Worm (Caenorhabditis elegans) whole organism, mixed stage, embryonic: Measurements from ENCODE around the gene cnnm-3.

Experiments
- M03D4.4 ChIP-seq: sonication (generic microtip); optimal IDR thresholded peaks from 2 replicates; lab custom pipeline; 2017; ENCODE audit warnings: mild to moderate bottlenecking, missing genetic modification characterization, missing compliant biosample characterization
- bed-3 ChIP-seq: fragments of 200-800 bp; sonication (Bioruptor generic); optimal IDR thresholded peaks from 3 replicates; lab custom pipeline; 2018; ENCODE audit warnings: mild to moderate bottlenecking, missing genetic modification characterization, moderate library complexity, missing compliant biosample characterization
- blmp-1 ChIP-seq: fragments of 150-350 bp; optimal IDR thresholded peaks from 2 replicates; lab custom pipeline; 2014; ENCODE audit warnings: missing biosample characterization, missing genetic modification characterization
- ceh-39 ChIP-seq: fragments of 150-350 bp; optimal IDR thresholded peaks from 2 replicates; lab custom pipeline; 2014; ENCODE audit warnings: missing biosample characterization, missing genetic modification characterization
- ceh-83 ChIP-seq: fragments of 200-800 bp; sonication (Bioruptor generic); optimal IDR thresholded peaks from 2 replicates; lab custom pipeline; 2018; ENCODE audit warnings: mild to moderate bottlenecking, missing genetic modification characterization, missing compliant biosample characterization
- ces-1 ChIP-seq: fragments of 150-350 bp; optimal IDR thresholded peaks from 2 replicates; lab custom pipeline; 2014; ENCODE audit warnings: missing biosample characterization, missing genetic modification reagents, missing genetic modification characterization
- drap-1 ChIP-seq: fragments of 200-800 bp; sonication (Bioruptor generic); optimal IDR thresholded peaks from 3 replicates; lab custom pipeline; 2018; ENCODE audit warnings: mild to moderate bottlenecking, missing genetic modification characterization, missing compliant biosample characterization
- elt-1 ChIP-seq: sonication (generic microtip); optimal IDR thresholded peaks from 2 replicates; lab custom pipeline; 2017; ENCODE audit warnings: missing genetic modification characterization, mild to moderate bottlenecking, missing compliant biosample characterization, antibody characterized with exemption, moderate library complexity, borderline replicate concordance; ENCODE audit not compliant: insufficient read depth
- elt-3 ChIP-seq: fragments of 150-350 bp; optimal IDR thresholded peaks from 2 replicates; lab custom pipeline; 2014; ENCODE audit warnings: missing biosample characterization, missing genetic modification characterization
- flh-1 ChIP-seq: fragments of 200-800 bp; sonication (Bioruptor generic); optimal IDR thresholded peaks from 2 replicates; lab custom pipeline; 2018; ENCODE audit warnings: mild to moderate bottlenecking, missing genetic modification characterization, moderate library complexity, missing compliant biosample characterization
- ham-2 ChIP-seq: fragments of 200-800 bp; sonication (Bioruptor generic); optimal IDR thresholded peaks from 2 replicates; lab custom pipeline; 2018; ENCODE audit warnings: mild to moderate bottlenecking, missing genetic modification characterization, missing compliant biosample characterization
- hlh-1 ChIP-seq: fragments of 150-350 bp; optimal IDR thresholded peaks from 2 replicates; lab custom pipeline; 2014; ENCODE audit warnings: missing biosample characterization, missing genetic modification reagents, missing genetic modification characterization
- lsy-2 ChIP-seq: fragments of 150-350 bp; optimal IDR thresholded peaks from 2 replicates; lab custom pipeline; 2014; ENCODE audit warnings: missing biosample characterization, missing genetic modification characterization
- mab-5 ChIP-seq: fragments of 150-350 bp; optimal IDR thresholded peaks from 2 replicates; lab custom pipeline; 2014; ENCODE audit warnings: missing biosample characterization, missing genetic modification characterization
- mls-2 ChIP-seq: sonication (generic microtip); optimal IDR thresholded peaks from 2 replicates; lab custom pipeline; 2016; ENCODE audit warnings: mild to moderate bottlenecking, missing genetic modification characterization, moderate library complexity, missing compliant biosample characterization
- nhr-12 ChIP-seq: fragments of 150-350 bp; optimal IDR thresholded peaks from 2 replicates; lab custom pipeline; 2014; ENCODE audit warnings: missing biosample characterization, missing genetic modification characterization
- nhr-2 ChIP-seq: fragments of 150-350 bp; optimal IDR thresholded peaks from 2 replicates; lab custom pipeline; 2014; ENCODE audit warnings: missing biosample characterization, missing genetic modification characterization
- nhr-237 ChIP-seq: fragments of 150-350 bp; optimal IDR thresholded peaks from 2 replicates; lab custom pipeline; 2014; ENCODE audit warnings: missing biosample characterization, missing genetic modification characterization
- nhr-28 ChIP-seq: fragments of 150-350 bp; optimal IDR thresholded peaks from 2 replicates; lab custom pipeline; 2014; ENCODE audit warnings: missing biosample characterization, missing genetic modification characterization
- nhr-76 ChIP-seq: sonication (generic microtip); optimal IDR thresholded peaks from 2 replicates; lab custom pipeline; 2017; ENCODE audit warnings: missing biosample characterization, missing genetic modification characterization
- pha-4 ChIP-seq: fragments of 150-350 bp; optimal IDR thresholded peaks from 2 replicates; lab custom pipeline; 2018; ENCODE audit warnings: missing biosample characterization, missing genetic modification reagents, missing genetic modification characterization
- sem-2 ChIP-seq: fragments of 200-800 bp; sonication (Bioruptor generic); optimal IDR thresholded peaks from 2 replicates; lab custom pipeline; 2018; ENCODE audit warnings: mild to moderate bottlenecking, missing genetic modification characterization, missing compliant biosample characterization
- snpc-4 ChIP-seq: fragments of 150-350 bp; optimal IDR thresholded peaks from 2 replicates; lab custom pipeline; 2014; ENCODE audit warnings: missing biosample characterization, missing genetic modification characterization
- sptf-1 ChIP-seq: sonication (generic microtip); optimal IDR thresholded peaks from 2 replicates; lab custom pipeline; 2017; ENCODE audit warnings: mild to moderate bottlenecking, missing genetic modification characterization, moderate library complexity, missing compliant biosample characterization
- tbx-8 ChIP-seq: fragments of 200-800 bp; sonication (Bioruptor generic); optimal IDR thresholded peaks from 2 replicates; lab custom pipeline; 2018; ENCODE audit warnings: mild to moderate bottlenecking, missing genetic modification characterization, moderate library complexity, missing compliant biosample characterization
- unc-120 ChIP-seq: sonication (generic microtip); optimal IDR thresholded peaks from 2 replicates; lab custom pipeline; 2017; ENCODE audit warnings: missing genetic modification characterization, missing compliant biosample characterization; ENCODE audit not compliant: poor library complexity, severe bottlenecking
- unc-39 ChIP-seq: fragments of 150-350 bp; optimal IDR thresholded peaks from 2 replicates; lab custom pipeline; 2014; ENCODE audit warnings: missing biosample characterization, missing genetic modification characterization
- unc-62 ChIP-seq: fragments of 150-350 bp; optimal IDR thresholded peaks from 2 replicates; lab custom pipeline; 2014; ENCODE audit warnings: missing biosample characterization, missing genetic modification reagents, missing genetic modification characterization
- ztf-11 ChIP-seq: fragments of 150-350 bp; optimal IDR thresholded peaks from 2 replicates; lab custom pipeline; 2014; ENCODE audit warnings: missing biosample characterization, missing genetic modification characterization

cnnm-3 gene

DNA sequence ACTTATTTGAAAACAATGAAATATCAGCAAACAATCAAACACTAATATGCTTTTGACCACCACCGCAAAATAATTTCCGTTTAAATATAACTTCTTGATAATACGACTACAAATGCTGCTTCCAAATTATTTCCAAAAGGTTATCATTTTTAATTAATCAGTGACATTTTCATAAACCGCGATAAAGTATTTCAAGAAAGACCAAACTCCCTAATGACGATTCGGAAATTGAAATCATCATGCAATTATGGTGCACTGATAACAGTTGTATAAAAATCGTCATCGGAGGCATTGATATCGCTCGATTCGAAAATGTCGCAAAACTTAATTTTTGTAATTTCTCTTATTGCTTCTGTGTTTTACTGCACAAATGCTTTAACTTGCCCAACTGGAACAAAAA lies 14.2 kb downstream of the cnnm-3 start, which contains the start of gene clec-265:
TSS of gene clec-265 (plus strand) at position 300 of the 400 bp plus-strand sequence.
- TF ChIP-seq snpc-4 (tag; lab: Kevin White, UChicago) (no peak), elt-1 (tag; lab: Kevin White, UChicago) (no peak), sem-2 (GFP tag; lab: Kevin White, UChicago) (no peak)

DNA sequence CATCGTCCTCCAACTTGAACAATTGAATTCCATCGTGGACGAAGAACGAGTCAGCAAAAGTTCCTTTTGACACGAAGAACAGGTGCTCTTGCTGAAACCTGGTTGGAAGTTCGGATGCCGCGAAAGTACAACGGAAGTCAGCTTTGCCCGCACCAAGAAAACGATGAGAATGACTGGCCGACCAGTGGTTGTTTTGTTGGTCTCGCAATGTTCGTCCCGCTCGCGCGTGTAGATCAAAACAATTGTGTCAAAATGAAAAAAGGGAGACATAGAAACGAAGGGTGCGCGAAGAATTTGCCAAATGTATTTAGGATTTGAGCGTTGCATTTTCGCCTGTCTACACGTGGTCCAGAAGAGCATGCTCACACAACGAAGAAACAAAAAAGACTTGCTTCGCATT lies 16.6 kb downstream of the cnnm-3 start, which contains the start of gene M02F4.1:
TSS of gene M02F4.1 (minus strand) at position 101 of the 400 bp plus-strand sequence.
- TF ChIP-seq ceh-39 (no peak), drap-1 (no peak), ztf-11 (no peak), unc-120 (tag; lab: Kevin White, UChicago) (no peak), lsy-2 (tag; lab: Kevin White, UChicago) (no peak), tbx-8 (no peak), bed-3 (no peak), pha-4 (tag; lab: Kevin White, UChicago) (no peak), sem-2 (GFP tag; lab: Kevin White, UChicago) (no peak)

DNA sequence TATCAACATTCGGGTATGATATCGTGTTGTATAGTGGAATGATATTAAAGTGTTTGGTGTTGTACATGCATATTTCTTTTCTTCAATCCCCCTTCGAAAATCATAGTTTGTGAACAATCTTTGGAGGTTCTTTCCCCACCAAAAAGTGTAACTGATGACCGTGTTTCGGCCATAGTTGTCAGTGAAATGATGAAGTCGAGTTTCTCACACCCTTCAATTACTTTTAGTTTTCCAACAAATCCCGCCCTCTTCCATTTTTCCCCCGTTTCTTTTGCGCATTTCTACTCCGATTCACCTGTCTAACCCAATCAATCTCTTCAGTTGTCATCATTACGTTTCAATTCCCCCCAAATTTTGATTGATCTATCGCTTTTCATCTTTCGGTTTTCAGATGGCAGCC lies 20.5 kb downstream of the cnnm-3 start:
- TF ChIP-seq unc-62 = peak; percentile 41
- TF ChIP-seq flh-1 (GFP tag; lab: Kevin White, UChicago) = no peak

DNA sequence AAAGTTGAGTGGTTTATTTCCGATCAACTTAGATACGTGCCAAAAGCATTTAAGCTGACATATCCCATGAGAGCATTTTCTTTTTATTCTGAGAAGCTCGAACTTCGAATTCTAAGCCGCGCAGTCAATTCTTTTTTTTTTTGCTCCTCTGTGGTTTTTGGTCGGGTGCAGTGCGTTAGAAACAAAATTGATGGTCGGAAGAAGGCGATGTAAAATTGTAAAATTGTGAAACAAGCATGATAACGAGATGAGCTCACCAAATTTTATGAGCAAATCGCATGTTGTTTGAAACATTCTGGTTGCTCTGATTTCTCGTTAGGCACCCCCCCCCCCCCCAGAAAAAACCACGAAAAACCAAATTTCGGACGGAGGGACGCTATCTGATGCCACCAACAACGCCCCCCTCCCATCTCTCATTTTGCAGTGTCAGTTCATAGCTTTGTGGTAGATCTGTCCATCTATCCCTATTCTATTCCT lies 21.0 kb downstream of the cnnm-3 start, which contains the start of gene aqp-7:
TSS of gene aqp-7 (plus strand) at position 427 of the 477 bp plus-strand sequence.
- TF ChIP-seq ces-1 (peak; percentile 32), sem-2 (GFP tag; lab: Kevin White, UChicago) (no peak)

DNA sequence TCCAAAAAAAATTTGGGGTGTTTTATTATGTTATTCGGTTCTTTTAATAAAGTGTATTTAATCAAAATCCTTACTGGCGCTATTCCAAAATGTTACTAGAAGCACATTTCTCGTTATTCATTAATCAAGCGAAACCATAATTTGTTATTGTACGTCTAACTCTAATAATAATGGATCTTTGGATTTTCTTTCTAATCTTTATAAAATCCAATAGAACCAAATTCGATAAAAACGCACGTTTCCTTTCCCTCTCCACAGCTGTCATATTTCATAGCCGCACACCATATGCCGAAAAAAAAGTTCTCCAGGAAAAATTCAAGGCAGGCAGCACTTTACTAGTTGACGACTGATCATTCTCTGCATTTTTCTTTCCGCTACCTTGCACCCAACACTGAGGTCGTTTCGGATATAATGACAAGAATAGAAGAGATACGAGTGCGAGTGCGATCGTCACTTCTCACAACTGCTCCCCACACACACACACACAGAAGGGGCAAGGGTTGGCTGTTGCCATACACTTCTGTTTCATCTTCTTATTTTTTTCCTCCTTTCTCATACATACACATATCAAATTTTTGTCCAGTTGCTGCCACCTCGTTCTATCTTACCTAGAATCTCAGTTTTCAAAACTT lies 22.0 kb downstream of the cnnm-3 start:
- TF ChIP-seq nhr-28 (tag; lab: Kevin White, UChicago) (no peak), pha-4 (tag; lab: Kevin White, UChicago) (no peak), snpc-4 (tag; lab: Kevin White, UChicago) (no peak), nhr-76 (tag; lab: Kevin White, UChicago) (no peak), flh-1 (GFP tag; lab: Kevin White, UChicago) (no peak), lsy-2 (tag; lab: Kevin White, UChicago) (no peak), unc-39 (tag; lab: Kevin White, UChicago) (no peak), mab-5 (tag; lab: Kevin White, UChicago) (no peak), nhr-12 (tag; lab: Kevin White, UChicago) (no peak), unc-62 (no peak), nhr-2 (tag; lab: Kevin White, UChicago) (no peak), bed-3 (no peak), hlh-1 (tag; lab: Kevin White, UChicago) (peak; percentile 78), mls-2 (no peak), ces-1 (peak; percentile 64)

DNA sequence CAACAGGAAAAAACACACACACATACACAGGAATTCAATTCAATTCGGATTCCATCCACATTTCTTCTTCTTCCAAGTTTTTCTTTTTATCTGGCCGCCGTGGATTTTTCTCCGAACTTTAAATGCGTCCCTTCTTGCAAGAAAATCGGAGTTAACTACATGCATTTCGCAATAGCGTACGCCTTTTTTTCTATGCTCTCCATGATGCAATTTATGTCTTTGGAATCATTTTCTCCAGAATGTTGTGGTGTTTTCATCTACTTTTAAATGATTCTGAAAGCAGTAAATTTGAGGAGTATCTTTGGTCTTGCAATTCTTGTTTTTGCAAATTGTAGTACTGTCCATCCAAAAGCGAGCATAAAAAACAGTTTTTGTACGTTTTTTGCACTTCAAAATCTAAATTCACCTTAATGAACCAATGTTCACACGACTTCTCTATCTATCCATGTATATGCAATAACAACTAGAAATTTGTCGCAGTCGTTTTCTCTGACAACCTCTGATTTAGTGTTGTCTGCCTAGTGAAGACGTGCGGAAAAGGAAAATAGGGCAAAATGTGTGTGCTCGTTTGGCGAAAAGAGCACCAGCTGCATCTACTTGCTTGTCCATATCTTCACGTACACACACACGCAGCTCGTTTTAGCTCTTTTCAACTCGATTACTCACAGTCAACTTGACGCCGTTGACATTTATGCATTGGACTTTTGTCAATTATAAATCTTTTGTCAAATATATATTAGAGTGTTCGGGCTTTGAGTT lies 23.1 kb downstream of the cnnm-3 start:
- TF ChIP-seq nhr-28 (tag; lab: Kevin White, UChicago) (no peak), ces-1 (peak; percentile 47)

DNA sequence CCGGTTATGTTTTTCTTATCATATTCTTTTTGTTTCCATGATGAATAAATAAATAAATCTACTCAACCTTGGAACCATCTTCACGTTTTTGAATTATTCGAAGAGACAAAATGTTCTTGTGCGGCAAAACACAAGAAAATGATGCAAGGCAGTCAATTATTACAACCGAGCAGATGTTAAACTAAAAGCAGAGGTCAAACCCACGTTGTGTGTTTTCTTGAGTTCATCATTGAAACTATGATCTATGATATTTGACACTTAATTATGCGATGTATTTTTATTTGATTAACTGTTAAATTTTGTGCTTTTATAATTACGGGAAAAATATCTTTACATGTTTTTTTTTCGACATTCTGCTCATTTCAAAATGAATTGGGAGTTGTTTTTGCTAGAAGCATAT lies 24.2 kb downstream of the cnnm-3 start:
- TF ChIP-seq mls-2 = no peak
- peak; percentile 3 for TF ChIP-seq hlh-1 (tag; lab: Kevin White, UChicago)
- TF ChIP-seq tbx-8 = no peak
- no peak for TF ChIP-seq snpc-4 (tag; lab: Kevin White, UChicago)

DNA sequence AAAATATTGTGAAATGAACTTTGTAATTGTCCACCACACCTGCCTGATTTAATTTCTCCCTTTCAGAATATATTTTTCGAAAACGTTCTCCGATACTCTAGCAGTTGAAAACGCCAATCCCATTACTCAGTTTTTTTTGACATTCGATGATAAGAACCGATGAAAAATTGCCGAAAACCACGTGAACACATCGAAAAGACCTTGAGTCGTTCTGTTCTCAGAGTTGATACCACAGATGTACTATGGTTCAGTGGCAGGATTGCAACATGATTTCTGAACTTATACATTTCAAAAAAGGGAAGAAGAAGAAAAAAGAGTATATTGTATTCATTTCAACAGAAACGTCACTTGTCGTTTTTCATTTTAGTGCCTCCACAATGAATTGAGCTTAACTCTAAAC lies 25.7 kb downstream of the cnnm-3 start:
- no peak for TF ChIP-seq nhr-2 (tag; lab: Kevin White, UChicago)
- no peak for TF ChIP-seq ceh-83 (GFP tag; lab: Kevin White, UChicago)
- no peak for TF ChIP-seq bed-3
- TF ChIP-seq ham-2 (GFP tag; lab: Kevin White, UChicago) = no peak
- TF ChIP-seq lsy-2 (tag; lab: Kevin White, UChicago) = no peak
- no peak for TF ChIP-seq unc-39 (tag; lab: Kevin White, UChicago)
- TF ChIP-seq hlh-1 (tag; lab: Kevin White, UChicago) = no peak
- TF ChIP-seq nhr-237 (tag; lab: Kevin White, UChicago) = no peak
- no peak for TF ChIP-seq M03D4.4 (tag; lab: Kevin White, UChicago)
- no peak for TF ChIP-seq blmp-1 (tag; lab: Kevin White, UChicago)
- no peak for TF ChIP-seq sem-2 (GFP tag; lab: Kevin White, UChicago)
- no peak for TF ChIP-seq tbx-8
- TF ChIP-seq elt-3 = no peak
- no peak for TF ChIP-seq elt-1 (tag; lab: Kevin White, UChicago)
- TF ChIP-seq sptf-1 (tag; lab: Kevin White, UChicago) = no peak
- TF ChIP-seq, all 35 proteins: peak for 0
